Worm (Caenorhabditis elegans) whole organism, late embryonic: ENCODE results near the gene Y2H9A.4.

Source experiments
- C38D4.7 ChIP-seq: fragments of 200-800 bp; sonication (Bioruptor generic); optimal IDR thresholded peaks from 2 replicates; lab custom pipeline; 2018; ENCODE audit warnings: mild to moderate bottlenecking, missing genetic modification characterization, moderate library complexity, missing compliant biosample characterization
- F13H6.1 ChIP-seq: sonication (generic microtip); optimal IDR thresholded peaks from 2 replicates; lab custom pipeline; 2016; ENCODE audit warnings: missing genetic modification characterization, missing compliant biosample characterization
- K02D7.2 ChIP-seq: sonication (generic microtip); optimal IDR thresholded peaks from 2 replicates; lab custom pipeline; 2017; ENCODE audit warnings: mild to moderate bottlenecking, missing genetic modification characterization, missing compliant biosample characterization
- T23F11.4 ChIP-seq: fragments of 200-800 bp; sonication (Bioruptor generic); optimal IDR thresholded peaks from 2 replicates; lab custom pipeline; 2018; ENCODE audit warnings: mild to moderate bottlenecking, missing genetic modification characterization, missing compliant biosample characterization
- Y22D7AL.16 ChIP-seq: sonication (generic microtip); optimal IDR thresholded peaks from 2 replicates; lab custom pipeline; 2016; ENCODE audit warnings: missing genetic modification characterization, missing compliant biosample characterization
- ceh-14 ChIP-seq: sonication (generic microtip); optimal IDR thresholded peaks from 2 replicates; lab custom pipeline; 2016; ENCODE audit warnings: missing genotype, missing genetic modification characterization, missing compliant biosample characterization
- ceh-22 ChIP-seq: sonication (generic microtip); optimal IDR thresholded peaks from 2 replicates; lab custom pipeline; 2017; ENCODE audit warnings: missing biosample characterization, missing genetic modification characterization
- ceh-24 ChIP-seq: sonication (generic microtip); optimal IDR thresholded peaks from 2 replicates; lab custom pipeline; 2016; ENCODE audit warnings: mild to moderate bottlenecking, missing genetic modification characterization, missing compliant biosample characterization
- ceh-30 ChIP-seq: fragments of 150-350 bp; optimal IDR thresholded peaks from 2 replicates; lab custom pipeline; 2014; ENCODE audit warnings: missing biosample characterization, missing genetic modification characterization
- ceh-34 ChIP-seq: sonication (generic microtip); optimal IDR thresholded peaks from 2 replicates; lab custom pipeline; 2016; ENCODE audit warnings: mild to moderate bottlenecking, missing genetic modification characterization, missing compliant biosample characterization
- ceh-45 ChIP-seq: fragments of 200-800 bp; sonication (Bioruptor generic); IDR thresholded peaks from 2 replicates; pipeline ENCODE4 v1.3.6; 2022; ENCODE audit warnings: missing genetic modification reagents, missing genetic modification characterization, missing compliant biosample characterization
- ceh-48 ChIP-seq: sonication (generic microtip); optimal IDR thresholded peaks from 2 replicates; lab custom pipeline; 2016; ENCODE audit warnings: missing genetic modification characterization, inconsistent platforms, missing compliant biosample characterization
- che-1 ChIP-seq: sonication (generic microtip); optimal IDR thresholded peaks from 2 replicates; lab custom pipeline; 2016; ENCODE audit warnings: mild to moderate bottlenecking, missing genetic modification characterization, missing compliant biosample characterization
- fax-1 ChIP-seq: sonication (generic microtip); optimal IDR thresholded peaks from 2 replicates; lab custom pipeline; 2016; ENCODE audit warnings: missing genotype, missing genetic modification characterization, missing compliant biosample characterization
- fkh-6 ChIP-seq: sonication (generic microtip); optimal IDR thresholded peaks from 2 replicates; lab custom pipeline; 2016; ENCODE audit warnings: missing genetic modification characterization, missing compliant biosample characterization
- gmeb-2 ChIP-seq: sonication (generic microtip); optimal IDR thresholded peaks from 2 replicates; lab custom pipeline; 2016; ENCODE audit warnings: missing genetic modification characterization, inconsistent platforms, missing compliant biosample characterization
- hlh-13 ChIP-seq: fragments of 200-800 bp; sonication (Bioruptor generic); optimal IDR thresholded peaks from 2 replicates; lab custom pipeline; 2018; ENCODE audit warnings: mild to moderate bottlenecking, missing genetic modification characterization, missing compliant biosample characterization
- hlh-15 ChIP-seq: sonication (generic microtip); optimal IDR thresholded peaks from 2 replicates; lab custom pipeline; 2016; ENCODE audit warnings: missing genetic modification characterization, missing compliant biosample characterization
- hlh-30 ChIP-seq: sonication (generic microtip); optimal IDR thresholded peaks from 2 replicates; lab custom pipeline; 2017; ENCODE audit warnings: antibody characterized with exemption, missing genetic modification characterization, missing compliant biosample characterization; ENCODE audit not compliant: insufficient read depth
- hlh-8 ChIP-seq: sonication (generic microtip); optimal IDR thresholded peaks from 2 replicates; lab custom pipeline; 2016; ENCODE audit warnings: missing genotype, missing genetic modification characterization, missing compliant biosample characterization
- madf-2 ChIP-seq: sonication (generic microtip); optimal IDR thresholded peaks from 2 replicates; lab custom pipeline; 2017; ENCODE audit warnings: missing genetic modification characterization, missing compliant biosample characterization
- mec-3 ChIP-seq: sonication (generic microtip); optimal IDR thresholded peaks from 2 replicates; lab custom pipeline; 2016; ENCODE audit warnings: borderline replicate concordance, missing genetic modification characterization, missing compliant biosample characterization
- nhr-232 ChIP-seq: sonication (generic microtip); optimal IDR thresholded peaks from 2 replicates; lab custom pipeline; 2016; ENCODE audit warnings: missing genetic modification characterization, missing compliant biosample characterization
- odd-2 ChIP-seq: sonication (generic microtip); optimal IDR thresholded peaks from 2 replicates; lab custom pipeline; 2017; ENCODE audit warnings: antibody characterized with exemption, mild to moderate bottlenecking, missing genetic modification characterization, missing compliant biosample characterization
- pag-3 ChIP-seq: sonication (generic microtip); optimal IDR thresholded peaks from 2 replicates; lab custom pipeline; 2016; ENCODE audit warnings: missing compliant biosample characterization, missing genetic modification characterization, borderline replicate concordance
- pax-1 ChIP-seq: fragments of 150-350 bp; optimal IDR thresholded peaks from 2 replicates; lab custom pipeline; 2014; ENCODE audit warnings: missing biosample characterization, missing genetic modification characterization
- pros-1 ChIP-seq: fragments of 150-350 bp; optimal IDR thresholded peaks from 2 replicates; lab custom pipeline; 2014; ENCODE audit warnings: missing biosample characterization, missing genetic modification reagents, missing genetic modification characterization
- sdc-2 ChIP-seq: sonication (generic microtip); optimal IDR thresholded peaks from 2 replicates; lab custom pipeline; 2016; ENCODE audit warnings: missing genotype, missing genetic modification characterization, missing compliant biosample characterization
- sox-2 ChIP-seq: fragments of 200-800 bp; sonication (Bioruptor generic); IDR thresholded peaks from 2 replicates; pipeline ENCODE4 v1.3.6; 2022; ENCODE audit warnings: missing genetic modification reagents, missing genetic modification characterization, missing compliant biosample characterization
- sox-4 ChIP-seq: sonication (generic microtip); optimal IDR thresholded peaks from 2 replicates; lab custom pipeline; 2017; ENCODE audit warnings: mild to moderate bottlenecking, missing genetic modification characterization, inconsistent platforms, missing compliant biosample characterization
- tbx-2 ChIP-seq: sonication (generic microtip); optimal IDR thresholded peaks from 2 replicates; lab custom pipeline; 2016; ENCODE audit warnings: missing genetic modification characterization, missing compliant biosample characterization
- unc-55 ChIP-seq: sonication (generic microtip); optimal IDR thresholded peaks from 2 replicates; lab custom pipeline; 2017; ENCODE audit warnings: missing biosample characterization, missing genetic modification reagents, missing genetic modification characterization
- unc-86 ChIP-seq: sonication (generic microtip); optimal IDR thresholded peaks from 2 replicates; lab custom pipeline; 2016; ENCODE audit warnings: missing genetic modification characterization, missing compliant biosample characterization

Gene Y2H9A.4

ce11 chrV:13415462-13415861 is 30.2 kb upstream of the Y2H9A.4 start:
- peak; percentile 73 for TF ChIP-seq T23F11.4 (GFP tag; lab: Kevin White, UChicago)
- peak; percentile 12 for TF ChIP-seq sdc-2 (tag; lab: Kevin White, UChicago)
- peak; percentile 59 for TF ChIP-seq K02D7.2
- TF ChIP-seq ceh-14, result no peak
- no peak for TF ChIP-seq hlh-8 (tag; lab: Kevin White, UChicago)
- TF ChIP-seq che-1 (tag; lab: Kevin White, UChicago), result peak; percentile 35
- peak; percentile 26 for TF ChIP-seq fkh-6 (tag; lab: Kevin White, UChicago)
- peak; percentile 21 for TF ChIP-seq nhr-232

- TF ChIP-seq sox-2 (GFP tag; lab: Robert Waterston, UW), result no peak
- no peak for TF ChIP-seq tbx-2 (tag; lab: Kevin White, UChicago)
- TF ChIP-seq unc-55 (GFP tag; lab: Kevin White, UChicago), result no peak
- no peak for TF ChIP-seq ceh-24 (tag; lab: Kevin White, UChicago)
- no peak for TF ChIP-seq ceh-30 (tag; lab: Kevin White, UChicago)
- TF ChIP-seq ceh-45, result no peak
- no peak for TF ChIP-seq pros-1 (tag; lab: Kevin White, UChicago)
- TF ChIP-seq mec-3, result no peak
- no peak for TF ChIP-seq Y22D7AL.16
- no peak for TF ChIP-seq odd-2 (tag; lab: Kevin White, UChicago)
- no peak for TF ChIP-seq gmeb-2 (tag; lab: Kevin White, UChicago)
- TF ChIP-seq F13H6.1, result no peak
- no peak for TF ChIP-seq pax-1
- TF ChIP-seq C38D4.7 (GFP tag; lab: Kevin White, UChicago), result no peak
These were observed 29.6 kb upstream of the Y2H9A.4 start for ce11 chrV:13416076-13416475.

- TF ChIP-seq pag-3 (tag; lab: Kevin White, UChicago) (no peak), unc-55 (GFP tag; lab: Kevin White, UChicago) (no peak), pros-1 (tag; lab: Kevin White, UChicago) (no peak)
These were observed 28.2 kb upstream of the Y2H9A.4 start, which contains the start of gene F53F1.6 for ce11 chrV:13417513-13417912. F53F1.6 (minus strand) TSS chrV:13417613.

ce11 chrV:13420640-13421039 is 25.1 kb upstream of the Y2H9A.4 start, which contains the start of gene srv-8:
srv-8 (minus strand) TSS chrV:13420740.
- TF ChIP-seq ceh-22 (tag; lab: Kevin White, UChicago) (no peak), hlh-15 (no peak), ceh-34 (tag; lab: Kevin White, UChicago) (no peak), hlh-30 (tag; lab: Kevin White, UChicago) (no peak), ceh-14 (no peak), hlh-8 (tag; lab: Kevin White, UChicago) (no peak)

- no peak for TF ChIP-seq hlh-13 (GFP tag; lab: Kevin White, UChicago)
- TF ChIP-seq K02D7.2, result no peak
- no peak for TF ChIP-seq ceh-48
- TF ChIP-seq fax-1 (tag; lab: Kevin White, UChicago), result no peak
- no peak for TF ChIP-seq unc-86 (tag; lab: Kevin White, UChicago)
- TF ChIP-seq madf-2 (tag; lab: Kevin White, UChicago), result no peak
- no peak for TF ChIP-seq sdc-2 (tag; lab: Kevin White, UChicago)
These were observed 24.0 kb upstream of the Y2H9A.4 start for ce11 chrV:13421697-13422096.

ce11 chrV:13423045-13423444 is 22.7 kb upstream of the Y2H9A.4 start, which contains the start of gene srv-9:
srv-9 (minus strand) TSS chrV:13423145.
- TF ChIP-seq sox-4 (tag; lab: Kevin White, UChicago), result no peak
- no peak for TF ChIP-seq odd-2 (tag; lab: Kevin White, UChicago)
